Worm (Caenorhabditis elegans): ENCODE measurements around the gene W06A7.4.
"Not testable (repeated sequence)": the region's sequence is repeated elsewhere in the genome, so short reads cannot be mapped to it uniquely, and the experiment has no call there.

ce11 chrV:14826952-14827351 lies 2.7 kb downstream of the W06A7.4 start, which contains the start of gene nspa-8:
- TF ChIP-seq pat-9 (tag; optimal IDR thresholded peaks at IDR 0.05); T23F11.4 (GFP tag; optimal IDR thresholded peaks at IDR 0.05); ceh-2 (tag; optimal IDR thresholded peaks at IDR 0.05); pha-4 (tag; optimal IDR thresholded peaks at IDR 0.05); tbx-7 (tag; optimal IDR thresholded peaks at IDR 0.05); ceh-6 (GFP tag; optimal IDR thresholded peaks at IDR 0.05); ceh-22 (tag; optimal IDR thresholded peaks at IDR 0.05); madf-2 (tag; optimal IDR thresholded peaks at IDR 0.05); mec-3 (tag; optimal IDR thresholded peaks at IDR 0.05; ENCODE audit: borderline replicate concordance); nfya-1 (tag; optimal IDR thresholded peaks at IDR 0.05); sox-2 (GFP tag; IDR thresholded peaks at IDR 0.05); ref-2 (tag; optimal IDR thresholded peaks at IDR 0.05); pqm-1 (tag; optimal IDR thresholded peaks at IDR 0.05); ama-1 (optimal IDR thresholded peaks at IDR 0.05): not testable (repeated sequence)
